Worm (Caenorhabditis elegans) whole organism, mixed stage, embryonic: ENCODE measurements around the gene str-64.

ENCODE experiments used
- M03D4.4 ChIP-seq: sonication (generic microtip); optimal IDR thresholded peaks from 2 replicates; lab custom pipeline; 2017; ENCODE audit warnings: mild to moderate bottlenecking, missing genetic modification characterization, missing compliant biosample characterization
- bed-3 ChIP-seq: fragments of 200-800 bp; sonication (Bioruptor generic); optimal IDR thresholded peaks from 3 replicates; lab custom pipeline; 2018; ENCODE audit warnings: mild to moderate bottlenecking, missing genetic modification characterization, moderate library complexity, missing compliant biosample characterization
- blmp-1 ChIP-seq: fragments of 150-350 bp; optimal IDR thresholded peaks from 2 replicates; lab custom pipeline; 2014; ENCODE audit warnings: missing biosample characterization, missing genetic modification characterization
- ceh-83 ChIP-seq: fragments of 200-800 bp; sonication (Bioruptor generic); optimal IDR thresholded peaks from 2 replicates; lab custom pipeline; 2018; ENCODE audit warnings: mild to moderate bottlenecking, missing genetic modification characterization, missing compliant biosample characterization
- ces-1 ChIP-seq: fragments of 150-350 bp; optimal IDR thresholded peaks from 2 replicates; lab custom pipeline; 2014; ENCODE audit warnings: missing biosample characterization, missing genetic modification reagents, missing genetic modification characterization
- cnd-1 ChIP-seq: fragments of 200-800 bp; sonication (Bioruptor generic); optimal IDR thresholded peaks from 2 replicates; lab custom pipeline; 2018; ENCODE audit warnings: mild to moderate bottlenecking, missing genetic modification characterization, missing compliant biosample characterization
- drap-1 ChIP-seq: fragments of 200-800 bp; sonication (Bioruptor generic); optimal IDR thresholded peaks from 3 replicates; lab custom pipeline; 2018; ENCODE audit warnings: mild to moderate bottlenecking, missing genetic modification characterization, missing compliant biosample characterization
- elt-1 ChIP-seq: sonication (generic microtip); optimal IDR thresholded peaks from 2 replicates; lab custom pipeline; 2017; ENCODE audit warnings: missing genetic modification characterization, mild to moderate bottlenecking, missing compliant biosample characterization, antibody characterized with exemption, moderate library complexity, borderline replicate concordance; ENCODE audit not compliant: insufficient read depth
- flh-1 ChIP-seq: fragments of 200-800 bp; sonication (Bioruptor generic); optimal IDR thresholded peaks from 2 replicates; lab custom pipeline; 2018; ENCODE audit warnings: mild to moderate bottlenecking, missing genetic modification characterization, moderate library complexity, missing compliant biosample characterization
- ham-2 ChIP-seq: fragments of 200-800 bp; sonication (Bioruptor generic); optimal IDR thresholded peaks from 2 replicates; lab custom pipeline; 2018; ENCODE audit warnings: mild to moderate bottlenecking, missing genetic modification characterization, missing compliant biosample characterization
- hlh-1 ChIP-seq: fragments of 150-350 bp; optimal IDR thresholded peaks from 2 replicates; lab custom pipeline; 2014; ENCODE audit warnings: missing biosample characterization, missing genetic modification reagents, missing genetic modification characterization
- lin-13 ChIP-seq: fragments of 150-350 bp; optimal IDR thresholded peaks from 2 replicates; lab custom pipeline; 2014; ENCODE audit warnings: missing biosample characterization, missing genetic modification characterization
- lin-32 ChIP-seq: fragments of 200-800 bp; sonication (Bioruptor generic); optimal IDR thresholded peaks from 2 replicates; lab custom pipeline; 2018; ENCODE audit warnings: mild to moderate bottlenecking, missing genetic modification characterization, missing compliant biosample characterization
- lsy-2 ChIP-seq: fragments of 150-350 bp; optimal IDR thresholded peaks from 2 replicates; lab custom pipeline; 2014; ENCODE audit warnings: missing biosample characterization, missing genetic modification characterization
- mab-5 ChIP-seq: fragments of 150-350 bp; optimal IDR thresholded peaks from 2 replicates; lab custom pipeline; 2014; ENCODE audit warnings: missing biosample characterization, missing genetic modification characterization
- mep-1 ChIP-seq: fragments of 150-350 bp; optimal IDR thresholded peaks from 2 replicates; lab custom pipeline; 2017; ENCODE audit warnings: missing biosample characterization, missing genetic modification reagents, missing genetic modification characterization, inconsistent platforms
- mls-2 ChIP-seq: sonication (generic microtip); optimal IDR thresholded peaks from 2 replicates; lab custom pipeline; 2016; ENCODE audit warnings: mild to moderate bottlenecking, missing genetic modification characterization, moderate library complexity, missing compliant biosample characterization
- nhr-12 ChIP-seq: fragments of 150-350 bp; optimal IDR thresholded peaks from 2 replicates; lab custom pipeline; 2014; ENCODE audit warnings: missing biosample characterization, missing genetic modification characterization
- nhr-237 ChIP-seq: fragments of 150-350 bp; optimal IDR thresholded peaks from 2 replicates; lab custom pipeline; 2014; ENCODE audit warnings: missing biosample characterization, missing genetic modification characterization
- nhr-28 ChIP-seq: fragments of 150-350 bp; optimal IDR thresholded peaks from 2 replicates; lab custom pipeline; 2014; ENCODE audit warnings: missing biosample characterization, missing genetic modification characterization
- nhr-76 ChIP-seq: sonication (generic microtip); optimal IDR thresholded peaks from 2 replicates; lab custom pipeline; 2017; ENCODE audit warnings: missing biosample characterization, missing genetic modification characterization
- pha-4 ChIP-seq: fragments of 150-350 bp; optimal IDR thresholded peaks from 2 replicates; lab custom pipeline; 2018; ENCODE audit warnings: missing biosample characterization, missing genetic modification reagents, missing genetic modification characterization
- sem-2 ChIP-seq: fragments of 200-800 bp; sonication (Bioruptor generic); optimal IDR thresholded peaks from 2 replicates; lab custom pipeline; 2018; ENCODE audit warnings: mild to moderate bottlenecking, missing genetic modification characterization, missing compliant biosample characterization
- sptf-1 ChIP-seq: sonication (generic microtip); optimal IDR thresholded peaks from 2 replicates; lab custom pipeline; 2017; ENCODE audit warnings: mild to moderate bottlenecking, missing genetic modification characterization, moderate library complexity, missing compliant biosample characterization
- tbx-8 ChIP-seq: fragments of 200-800 bp; sonication (Bioruptor generic); optimal IDR thresholded peaks from 2 replicates; lab custom pipeline; 2018; ENCODE audit warnings: mild to moderate bottlenecking, missing genetic modification characterization, moderate library complexity, missing compliant biosample characterization
- unc-120 ChIP-seq: sonication (generic microtip); optimal IDR thresholded peaks from 2 replicates; lab custom pipeline; 2017; ENCODE audit warnings: missing genetic modification characterization, missing compliant biosample characterization; ENCODE audit not compliant: poor library complexity, severe bottlenecking
- unc-39 ChIP-seq: fragments of 150-350 bp; optimal IDR thresholded peaks from 2 replicates; lab custom pipeline; 2014; ENCODE audit warnings: missing biosample characterization, missing genetic modification characterization
- unc-62 ChIP-seq: fragments of 150-350 bp; optimal IDR thresholded peaks from 2 replicates; lab custom pipeline; 2014; ENCODE audit warnings: missing biosample characterization, missing genetic modification reagents, missing genetic modification characterization
- zip-8 ChIP-seq: fragments of 150-350 bp; optimal IDR thresholded peaks from 2 replicates; lab custom pipeline; 2014; ENCODE audit warnings: missing biosample characterization, missing genetic modification characterization
- ztf-11 ChIP-seq: fragments of 150-350 bp; optimal IDR thresholded peaks from 2 replicates; lab custom pipeline; 2014; ENCODE audit warnings: missing biosample characterization, missing genetic modification characterization

The str-64 gene

ce11 chrV:3279138-3279537 lies 3.9 kb upstream of the str-64 start:
- no peak for TF ChIP-seq nhr-28 (tag; lab: Kevin White, UChicago)
- no peak for TF ChIP-seq bed-3 (GFP tag; lab: Kevin White, UChicago)
- TF ChIP-seq unc-39 (tag; lab: Kevin White, UChicago), result no peak
- no peak for TF ChIP-seq lin-32 (GFP tag; lab: Kevin White, UChicago)
- no peak for TF ChIP-seq lsy-2 (tag; lab: Kevin White, UChicago)
- no peak for TF ChIP-seq mab-5 (tag; lab: Kevin White, UChicago)
- no peak for TF ChIP-seq nhr-12 (tag; lab: Kevin White, UChicago)
- TF ChIP-seq elt-1 (tag; lab: Kevin White, UChicago), result no peak
- TF ChIP-seq mls-2 (tag; lab: Kevin White, UChicago), result no peak
- TF ChIP-seq ham-2 (GFP tag; lab: Kevin White, UChicago), result no peak
- TF ChIP-seq tbx-8 (GFP tag; lab: Kevin White, UChicago), result no peak
- no peak for TF ChIP-seq sem-2 (GFP tag; lab: Kevin White, UChicago)
- no peak for TF ChIP-seq mep-1 (tag; lab: Kevin White, UChicago)
- TF ChIP-seq unc-62, result no peak
- no peak for TF ChIP-seq pha-4
- no peak for TF ChIP-seq M03D4.4 (tag; lab: Kevin White, UChicago)

ce11 chrV:3280009-3280408 lies 3.0 kb upstream of the str-64 start, which contains the start of gene T28A11.2:
TSS of gene T28A11.2 (plus strand) at chrV:3280379.
- TF ChIP-seq sptf-1, result no peak
- no peak for TF ChIP-seq ztf-11 (tag; lab: Kevin White, UChicago)
- no peak for TF ChIP-seq lin-13 (tag; lab: Kevin White, UChicago)
- no peak for TF ChIP-seq blmp-1 (tag; lab: Kevin White, UChicago)
- TF ChIP-seq unc-62, result no peak
- no peak for TF ChIP-seq ham-2 (GFP tag; lab: Kevin White, UChicago)
- TF ChIP-seq mab-5 (tag; lab: Kevin White, UChicago), result no peak
- no peak for TF ChIP-seq nhr-28 (tag; lab: Kevin White, UChicago)
- TF ChIP-seq M03D4.4 (tag; lab: Kevin White, UChicago), result no peak
- no peak for TF ChIP-seq nhr-237 (tag; lab: Kevin White, UChicago)
- TF ChIP-seq hlh-1 (tag; lab: Kevin White, UChicago), result no peak
- no peak for TF ChIP-seq nhr-12 (tag; lab: Kevin White, UChicago)
- no peak for TF ChIP-seq ceh-83 (GFP tag; lab: Kevin White, UChicago)
- TF ChIP-seq elt-1 (tag; lab: Kevin White, UChicago), result no peak
- no peak for TF ChIP-seq flh-1 (GFP tag; lab: Kevin White, UChicago)
- TF ChIP-seq drap-1 (GFP tag; lab: Kevin White, UChicago), result no peak
- TF ChIP-seq, all 35 proteins: peak for 0

ce11 chrV:3281523-3281922 lies 1.5 kb upstream of the str-64 start, which contains the start of gene T28A11.25:
TSS of gene T28A11.25 (plus strand) at chrV:3281823.
- TF ChIP-seq ces-1 (no peak), sptf-1 (no peak), nhr-76 (tag; lab: Kevin White, UChicago) (no peak), cnd-1 (tag; lab: Kevin White, UChicago) (no peak), lin-13 (tag; lab: Kevin White, UChicago) (no peak)

ce11 chrV:3284629-3285028 lies 1.6 kb downstream of the str-64 start, which contains the start of gene F35F10.5:
TSS of gene F35F10.5 (plus strand) at chrV:3284929.
- TF ChIP-seq drap-1 (GFP tag; lab: Kevin White, UChicago) (no peak), zip-8 (tag; lab: Kevin White, UChicago) (no peak), ces-1 (no peak), mls-2 (tag; lab: Kevin White, UChicago) (no peak), sptf-1 (no peak), unc-120 (tag; lab: Kevin White, UChicago) (no peak), nhr-76 (tag; lab: Kevin White, UChicago) (no peak)
- TF ChIP-seq, all 35 proteins: peak for 0

ce11 chrV:3287330-3287729 lies 4.3 kb downstream of the str-64 start, which contains the start of gene F35F10.7:
TSS of gene F35F10.7 (minus strand) at chrV:3287430.
- TF ChIP-seq ceh-83 (GFP tag; lab: Kevin White, UChicago) (no peak), sem-2 (GFP tag; lab: Kevin White, UChicago) (no peak), ham-2 (GFP tag; lab: Kevin White, UChicago) (no peak)
